Fruit fly (Drosophila melanogaster) whole organism, wandering third instar larva: Measurements from ENCODE around the gene CG17777.

ENCODE experiments used
- CrebA ChIP-seq: fragments of 200-800 bp; sonication (Bioruptor generic); optimal IDR thresholded peaks from 2 replicates; lab custom pipeline; 2016; ENCODE audit warnings: missing biosample characterization, mild to moderate bottlenecking, missing genetic modification characterization, borderline replicate concordance
- HLH106 ChIP-seq: fragments of 200-800 bp; optimal IDR thresholded peaks from 3 replicates; lab custom pipeline; 2019; ENCODE audit warnings: missing biosample characterization, mild to moderate bottlenecking, missing genetic modification characterization, moderate library complexity
- Hnf4 ChIP-seq: fragments of 200-800 bp; sonication (Bioruptor generic); optimal IDR thresholded peaks from 2 replicates; lab custom pipeline; 2016; ENCODE audit warnings: missing biosample characterization, mild to moderate bottlenecking, missing genetic modification characterization
- Mio ChIP-seq: sonication (Bioruptor generic); optimal IDR thresholded peaks from 2 replicates; lab custom pipeline; 2016; ENCODE audit warnings: missing biosample characterization, missing genetic modification characterization
- Myc ChIP-seq: fragments of >200 bp; optimal IDR thresholded peaks from 2 replicates; lab custom pipeline; 2017
- Rel ChIP-seq, 2 experiments: fragments of 200-800 bp; sonication (Bioruptor generic) in 1 of 2; optimal IDR thresholded peaks; 2 replicates in 1 of 2; 3 replicates in 1 of 2; lab custom pipeline; 2016 to 2019; ENCODE audit warnings: mild to moderate bottlenecking in 2 of 2, missing biosample characterization in 2 of 2, missing genetic modification characterization in 2 of 2, moderate library complexity in 1 of 2
- dl ChIP-seq, 2 experiments: fragments of 175-275, 200-275 bp in 1 of 2; fragments of 200-275 bp in 1 of 2; sonication (Bioruptor generic); optimal IDR thresholded peaks; lab custom pipeline; 2018; ENCODE audit warnings: mild to moderate bottlenecking in 2 of 2, missing biosample characterization in 2 of 2, missing genetic modification characterization in 2 of 2, moderate library complexity in 2 of 2; ENCODE audit not compliant: partially characterized antibody in 2 of 2, insufficient read depth in 1 of 2
- fru ChIP-seq: fragments of 200-800 bp; sonication (Bioruptor generic); optimal IDR thresholded peaks from 3 replicates; lab custom pipeline; 2016; ENCODE audit warnings: missing biosample characterization, mild to moderate bottlenecking, missing genetic modification characterization
- lola ChIP-seq: fragments of >200 bp; optimal IDR thresholded peaks from 2 replicates; lab custom pipeline; 2017; ENCODE audit warnings: missing biosample characterization, missing genetic modification characterization
- psq ChIP-seq: fragments of 200-800 bp; sonication (Bioruptor generic); optimal IDR thresholded peaks from 3 replicates; lab custom pipeline; 2017; ENCODE audit warnings: missing biosample characterization, mild to moderate bottlenecking, missing genetic modification characterization, moderate library complexity
- woc ChIP-seq: sonication (Bioruptor generic); optimal IDR thresholded peaks from 2 replicates; lab custom pipeline; 2016; ENCODE audit warnings: missing biosample characterization, mild to moderate bottlenecking, missing genetic modification characterization

DNA sequence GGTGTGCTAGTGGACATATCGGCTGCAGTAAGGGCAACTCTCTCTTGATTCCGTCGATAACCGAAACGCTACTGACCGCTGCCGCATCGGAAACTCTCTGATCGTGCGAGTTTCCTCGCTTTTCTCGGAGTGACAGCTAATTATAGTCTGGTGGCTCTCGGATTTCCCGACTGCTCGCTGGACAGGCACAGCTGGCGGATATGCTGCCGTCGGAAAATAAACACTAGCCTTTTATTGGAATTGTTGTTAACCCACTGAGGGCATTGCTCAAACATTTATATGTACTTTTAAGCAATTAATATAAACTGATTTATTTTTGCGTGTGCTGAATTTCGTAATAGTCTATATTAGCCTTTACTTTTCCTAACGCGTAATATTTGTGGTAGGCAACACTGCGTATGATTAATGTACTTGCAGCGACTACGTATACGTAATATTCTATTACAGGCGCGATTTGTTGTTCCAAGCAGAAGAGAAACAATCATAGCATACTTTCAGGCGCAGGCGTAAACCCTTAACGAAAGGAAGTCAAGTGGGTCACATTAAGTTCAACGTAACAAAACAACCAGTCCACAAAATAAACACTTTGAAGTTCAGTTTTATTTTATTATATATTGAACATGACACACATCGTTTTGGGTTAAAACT, 27.2 kb downstream of the CG17777 start, which contains the start of gene SmydA-8:
- no peak for TF ChIP-seq Myc (lab: Kevin White, UChicago)
- TF ChIP-seq Rel (GFP tag; optimal IDR thresholded peaks at IDR 0.05; lab: Kevin White, UChicago): no peak
- no peak for TF ChIP-seq Rel (tag; optimal IDR thresholded peaks at IDR 0.05; lab: Kevin White, UChicago)
- no peak for TF ChIP-seq fru
- TF ChIP-seq Mio (GFP tag; lab: Kevin White, UChicago): no peak
- TF ChIP-seq dl (GFP tag; optimal IDR thresholded peaks at IDR 0.05; lab: Kevin White, UChicago; ENCODE audit: insufficient read depth in 1 of 2, partially characterized antibody in 2 of 2): no peak
- no peak for TF ChIP-seq woc (GFP tag; lab: Kevin White, UChicago)
- no peak for TF ChIP-seq CrebA
- no peak for TF ChIP-seq lola (GFP tag; lab: Kevin White, UChicago)
- no peak for TF ChIP-seq psq (GFP tag; lab: Kevin White, UChicago)
- TF ChIP-seq HLH106: no peak
- TF ChIP-seq Hnf4 (GFP tag; lab: Kevin White, UChicago): no peak
